Worm (Caenorhabditis elegans): Measurements from ENCODE around the gene D2023.6.

The D2023.6 gene

DNA sequence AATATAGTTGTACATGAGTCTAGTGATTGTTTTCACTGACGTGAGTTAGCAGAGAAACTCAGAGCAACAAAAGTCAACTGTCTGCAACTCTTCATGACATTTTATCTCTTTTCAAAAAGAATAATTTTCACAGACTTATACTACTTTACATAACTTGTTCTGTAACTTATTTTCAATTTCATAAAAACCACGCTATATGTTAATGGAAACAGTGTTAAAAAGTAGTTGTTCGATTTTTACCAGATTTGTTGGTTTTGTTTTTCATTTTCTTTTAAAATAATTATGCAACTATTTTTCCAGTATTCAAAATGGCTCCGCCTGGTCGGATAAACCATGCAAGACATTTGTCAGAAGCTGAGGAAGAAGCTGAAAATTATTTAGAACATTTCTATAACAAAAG, 47.9 kb downstream of the D2023.6 start, which contains the start of gene sulp-4:
sulp-4 (plus strand) TSS at position 301 of the 400 bp plus-strand sequence.
- no peak for TF ChIP-seq unc-62 (GFP tag; optimal IDR thresholded peaks at IDR 0.05)

DNA sequence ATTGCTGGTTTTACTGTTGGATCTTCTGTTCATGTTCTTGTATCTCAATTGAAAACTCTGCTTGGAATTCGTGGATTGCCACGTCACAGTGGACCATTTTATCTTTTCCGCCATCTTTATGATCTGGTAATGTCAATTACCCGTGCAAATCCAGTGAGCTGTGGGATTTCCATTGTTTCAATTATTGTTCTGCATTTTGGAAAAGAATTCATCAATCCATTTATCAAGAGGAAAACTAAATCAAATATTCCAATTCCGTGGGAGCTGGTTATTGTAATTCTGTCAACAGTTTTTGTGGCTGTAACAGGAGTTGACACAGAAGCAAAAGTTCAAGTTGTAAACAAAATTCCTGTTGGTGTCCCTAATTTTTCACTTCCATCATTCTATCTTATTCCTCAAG, 49.5 kb downstream of the D2023.6 start:
- TF ChIP-seq unc-62 (GFP tag; optimal IDR thresholded peaks at IDR 0.05) = no peak

Data from whole organism, dauer.